Worm (Caenorhabditis elegans) whole organism, L1 larva: ENCODE results near the gene C03H5.5.

Experiments used
- C16A3.4 ChIP-seq: fragments of 150-350 bp; optimal IDR thresholded peaks from 2 replicates; lab custom pipeline; 2014; ENCODE audit warnings: missing biosample characterization, missing genetic modification characterization
- F16B12.6 ChIP-seq: fragments of 150-350 bp; optimal IDR thresholded peaks from 2 replicates; lab custom pipeline; 2014; ENCODE audit warnings: missing biosample characterization, missing genetic modification characterization
- aly-2 ChIP-seq: fragments of 150-350 bp; optimal IDR thresholded peaks from 2 replicates; lab custom pipeline; 2014; ENCODE audit warnings: missing biosample characterization, missing genetic modification characterization
- ama-1 ChIP-seq: fragments of 150-350 bp; optimal IDR thresholded peaks from 2 replicates; lab custom pipeline; 2014
- blmp-1 ChIP-seq: fragments of 150-350 bp; optimal IDR thresholded peaks from 2 replicates; lab custom pipeline; 2014; ENCODE audit warnings: missing biosample characterization, missing genetic modification characterization
- ceh-63 ChIP-seq: fragments of 200-800 bp; sonication (Bioruptor generic); optimal IDR thresholded peaks from 2 replicates; lab custom pipeline; 2018; ENCODE audit warnings: mild to moderate bottlenecking, missing genetic modification characterization, missing compliant biosample characterization
- ceh-82 ChIP-seq, 3 experiments: fragments of 150-350 bp in 1 of 3; sonication (generic microtip) in 2 of 3; optimal IDR thresholded peaks; 2 replicates each; lab custom pipeline; 2014 to 2017; ENCODE audit warnings: missing biosample characterization in 3 of 3, missing genetic modification characterization in 3 of 3
- ceh-88 ChIP-seq: fragments of 200-800 bp; sonication (Bioruptor generic); IDR thresholded peaks from 2 replicates; pipeline ENCODE4 v1.3.6; 2022; ENCODE audit warnings: missing genetic modification characterization, missing compliant biosample characterization
- ces-1 ChIP-seq: fragments of 150-350 bp; optimal IDR thresholded peaks from 2 replicates; lab custom pipeline; 2014; ENCODE audit warnings: missing biosample characterization, missing genetic modification reagents, missing genetic modification characterization
- dpl-1 ChIP-seq, 3 experiments: fragments of 150-350 bp in 2 of 3; sonication (generic microtip) in 1 of 3; optimal IDR thresholded peaks; 2 replicates each; lab custom pipeline; 2014 to 2017; ENCODE audit warnings: missing biosample characterization in 3 of 3, missing genetic modification characterization in 3 of 3, missing genetic modification reagents in 3 of 3
- dsc-1 ChIP-seq: sonication (generic microtip); optimal IDR thresholded peaks from 2 replicates; lab custom pipeline; 2016; ENCODE audit warnings: mild to moderate bottlenecking, missing genetic modification characterization, missing compliant biosample characterization
- efl-1 ChIP-seq, 4 experiments: fragments of 150-350 bp; optimal IDR thresholded peaks in 3 of 4; peaks in 1 of 4; 1 replicate in 1 of 4; 2 replicates in 3 of 4; lab custom pipeline; 2014; ENCODE audit warnings: missing biosample characterization in 2 of 4, missing genetic modification characterization in 2 of 4, missing genetic modification reagents in 2 of 4
- egl-27 ChIP-seq, 2 experiments: fragments of 150-350 bp in 1 of 2; sonication (generic microtip); optimal IDR thresholded peaks; 3 replicates each; lab custom pipeline; 2017 to 2018; ENCODE audit warnings: missing biosample characterization in 2 of 2, missing genetic modification characterization in 2 of 2, missing genetic modification reagents in 2 of 2
- elt-2 ChIP-seq: sonication (generic microtip); optimal IDR thresholded peaks from 2 replicates; lab custom pipeline; 2016; ENCODE audit warnings: missing genetic modification characterization, mild to moderate bottlenecking, inconsistent platforms, missing compliant biosample characterization, missing genetic modification reagents
- elt-3 ChIP-seq, 6 experiments: fragments of 150-350 bp in 1 of 6; sonication (generic microtip); optimal IDR thresholded peaks; 2 replicates each; lab custom pipeline; 2017 to 2018; ENCODE audit warnings: missing biosample characterization in 6 of 6, missing genetic modification characterization in 6 of 6, inconsistent platforms in 1 of 6
- ets-5 ChIP-seq: fragments of 200-800 bp; sonication (Bioruptor generic); IDR thresholded peaks from 2 replicates; pipeline ENCODE4 v1.3.6; 2022; ENCODE audit warnings: missing genetic modification characterization, missing compliant biosample characterization
- fkh-10 ChIP-seq: sonication (generic microtip); optimal IDR thresholded peaks from 2 replicates; lab custom pipeline; 2017; ENCODE audit warnings: missing biosample characterization, missing genetic modification reagents, missing genetic modification characterization
- grh-1 ChIP-seq: fragments of 200-800 bp; sonication (Bioruptor generic); IDR thresholded peaks from 2 replicates; pipeline ENCODE4 v1.3.6; 2022; ENCODE audit warnings: missing genetic modification reagents, missing genetic modification characterization, missing compliant biosample characterization
- hlh-4 ChIP-seq: sonication (generic microtip); optimal IDR thresholded peaks from 2 replicates; lab custom pipeline; 2016; ENCODE audit warnings: mild to moderate bottlenecking, missing genetic modification characterization, missing compliant biosample characterization
- isw-1 ChIP-seq: fragments of 200-800 bp; sonication (Bioruptor generic); IDR thresholded peaks from 2 replicates; pipeline ENCODE4 v1.3.6; 2022; ENCODE audit warnings: missing genetic modification characterization, missing compliant biosample characterization
- lin-14 ChIP-seq: fragments of 200-800 bp; sonication (Bioruptor generic); optimal IDR thresholded peaks from 2 replicates; lab custom pipeline; 2018; ENCODE audit warnings: mild to moderate bottlenecking, missing genetic modification characterization, moderate library complexity, missing compliant biosample characterization
- lin-35 ChIP-seq, 2 experiments: fragments of 150-350 bp; optimal IDR thresholded peaks; 2 replicates each; lab custom pipeline; 2014; ENCODE audit warnings: missing biosample characterization in 2 of 2, missing genetic modification characterization in 2 of 2, missing genetic modification reagents in 2 of 2
- lsy-2 ChIP-seq, 2 experiments: fragments of 150-350 bp; optimal IDR thresholded peaks; 2 replicates each; lab custom pipeline; 2014; ENCODE audit warnings: missing biosample characterization in 2 of 2, missing genetic modification characterization in 2 of 2
- mef-2 ChIP-seq: fragments of 150-350 bp; optimal IDR thresholded peaks from 2 replicates; lab custom pipeline; 2014; ENCODE audit warnings: missing biosample characterization, missing genetic modification characterization
- nhr-19 ChIP-seq: fragments of 200-800 bp; sonication (Bioruptor generic); conservative IDR thresholded peaks from 2 replicates; pipeline ENCODE4 v1.3.6; 2022; ENCODE audit warnings: missing genetic modification characterization, missing compliant biosample characterization
- nhr-20 ChIP-seq: sonication (generic microtip); optimal IDR thresholded peaks from 2 replicates; lab custom pipeline; 2016; ENCODE audit warnings: mild to moderate bottlenecking, missing genetic modification characterization, missing compliant biosample characterization
- nhr-237 ChIP-seq: fragments of 150-350 bp; optimal IDR thresholded peaks from 2 replicates; lab custom pipeline; 2014; ENCODE audit warnings: missing biosample characterization, missing genetic modification characterization
- nhr-28 ChIP-seq: fragments of 150-350 bp; optimal IDR thresholded peaks from 2 replicates; lab custom pipeline; 2014; ENCODE audit warnings: missing biosample characterization, missing genetic modification characterization
- nhr-76 ChIP-seq: sonication (generic microtip); optimal IDR thresholded peaks from 2 replicates; lab custom pipeline; 2017; ENCODE audit warnings: missing biosample characterization, missing genetic modification characterization
- nhr-84 ChIP-seq: sonication (generic microtip); optimal IDR thresholded peaks from 2 replicates; lab custom pipeline; 2017; ENCODE audit warnings: missing biosample characterization, missing genetic modification characterization
- nhr-90 ChIP-seq: sonication (generic microtip); optimal IDR thresholded peaks from 2 replicates; lab custom pipeline; 2016; ENCODE audit warnings: mild to moderate bottlenecking, missing genetic modification characterization, missing compliant biosample characterization; ENCODE audit not compliant: poor library complexity
- pag-3 ChIP-seq: sonication (generic microtip); optimal IDR thresholded peaks from 2 replicates; lab custom pipeline; 2017; ENCODE audit warnings: missing genetic modification characterization, mild to moderate bottlenecking, missing compliant biosample characterization, antibody characterized with exemption, borderline replicate concordance; ENCODE audit not compliant: insufficient read depth
- pax-3 ChIP-seq: fragments of 200-800 bp; sonication (Bioruptor generic); optimal IDR thresholded peaks from 2 replicates; lab custom pipeline; 2018; ENCODE audit warnings: mild to moderate bottlenecking, missing genetic modification characterization, moderate library complexity, missing compliant biosample characterization
- pqm-1 ChIP-seq: sonication (generic microtip); optimal IDR thresholded peaks from 3 replicates; lab custom pipeline; 2017; ENCODE audit warnings: missing biosample characterization, missing genetic modification characterization
- skn-1 ChIP-seq: fragments of 150-350 bp; optimal IDR thresholded peaks from 2 replicates; lab custom pipeline; 2014; ENCODE audit warnings: missing biosample characterization, missing genetic modification characterization
- snpc-4 ChIP-seq: fragments of 150-350 bp; optimal IDR thresholded peaks from 2 replicates; lab custom pipeline; 2014; ENCODE audit warnings: missing biosample characterization, missing genetic modification characterization
- sptf-1 ChIP-seq: fragments of 150-350 bp; optimal IDR thresholded peaks from 2 replicates; lab custom pipeline; 2014; ENCODE audit warnings: missing biosample characterization, missing genetic modification characterization
- sup-37 ChIP-seq: fragments of 200-800 bp; sonication (Bioruptor generic); optimal IDR thresholded peaks from 2 replicates; lab custom pipeline; 2018; ENCODE audit warnings: mild to moderate bottlenecking, missing genetic modification characterization, missing compliant biosample characterization
- tlp-1 ChIP-seq: fragments of 150-350 bp; optimal IDR thresholded peaks from 2 replicates; lab custom pipeline; 2014; ENCODE audit warnings: missing biosample characterization, missing genetic modification characterization
- unc-130 ChIP-seq: fragments of 150-350 bp; optimal IDR thresholded peaks from 2 replicates; lab custom pipeline; 2017; ENCODE audit warnings: missing biosample characterization, missing genetic modification characterization, inconsistent platforms
- unc-62 ChIP-seq: fragments of 150-350 bp; optimal IDR thresholded peaks from 2 replicates; lab custom pipeline; 2014; ENCODE audit warnings: missing biosample characterization, missing genetic modification reagents, missing genetic modification characterization
- zip-4 ChIP-seq: fragments of 200-800 bp; sonication (Bioruptor generic); optimal IDR thresholded peaks from 2 replicates; lab custom pipeline; 2018; ENCODE audit warnings: mild to moderate bottlenecking, missing genetic modification characterization, moderate library complexity, missing compliant biosample characterization
- ztf-11 ChIP-seq, 2 experiments: sonication (generic microtip); optimal IDR thresholded peaks; 2 replicates each; lab custom pipeline; 2016 to 2017; ENCODE audit warnings: missing genetic modification characterization in 2 of 2, missing biosample characterization in 1 of 2, missing compliant biosample characterization in 1 of 2
- ztf-4 ChIP-seq: fragments of 150-350 bp; optimal IDR thresholded peaks from 2 replicates; lab custom pipeline; 2014; ENCODE audit warnings: missing biosample characterization, missing genetic modification characterization

The C03H5.5 gene

ce11 chrII:399321-399720 lies 14.2 kb upstream of the C03H5.5 start, which contains the start of gene C03H5.6:
Gene C03H5.6, minus strand, starts transcription at chrII:399421.
- no peak for TF ChIP-seq sup-37 (GFP tag; lab: Kevin White, UChicago)
- TF ChIP-seq ceh-63 (GFP tag; lab: Kevin White, UChicago) = no peak
- no peak for TF ChIP-seq pax-3 (tag; lab: Kevin White, UChicago)
- no peak for TF ChIP-seq lin-35 (GFP tag; optimal IDR thresholded peaks at IDR 0.05; lab: Kevin White, UChicago)
- TF ChIP-seq elt-2 (tag; lab: Kevin White, UChicago) = no peak
- no peak for TF ChIP-seq grh-1 (GFP tag; lab: Robert Waterston, UW)
- TF ChIP-seq blmp-1 (tag; lab: Kevin White, UChicago) = no peak
- TF ChIP-seq ztf-4 (tag; lab: Kevin White, UChicago) = no peak
- no peak for TF ChIP-seq dpl-1 (GFP tag; optimal IDR thresholded peaks at IDR 0.05; lab: Kevin White, UChicago)
- no peak for TF ChIP-seq sptf-1 (tag; lab: Kevin White, UChicago)

ce11 chrII:388533-388932 lies 3.4 kb upstream of the C03H5.5 start, which contains the start of gene nstp-4:
Gene nstp-4, plus strand, starts transcription at chrII:388833.
- no peak for TF ChIP-seq mef-2
- TF ChIP-seq lin-35 (GFP tag; optimal IDR thresholded peaks at IDR 0.05; lab: Kevin White, UChicago) = no peak
- TF ChIP-seq nhr-237 (tag; lab: Kevin White, UChicago) = no peak
- no peak for TF ChIP-seq ces-1 (GFP tag; lab: Kevin White, UChicago)
- no peak for TF ChIP-seq snpc-4

ce11 chrII:387844-388355 lies 2.7 kb upstream of the C03H5.5 start:
- no peak for TF ChIP-seq lsy-2 (tag; optimal IDR thresholded peaks at IDR 0.05; lab: Kevin White, UChicago)
- peak; percentile 17 to 28 for TF ChIP-seq efl-1 (optimal IDR thresholded peaks at IDR 0.05; lab: Kevin White, UChicago)
- peak in 1 of 2 experiments; percentile 92 for TF ChIP-seq efl-1 (GFP tag; optimal IDR thresholded peaks at IDR 0.05 in 1 of 2; lab: Kevin White, UChicago)
- peak; percentile 1 for TF ChIP-seq F16B12.6
- peak; percentile 22 for TF ChIP-seq blmp-1 (tag; lab: Kevin White, UChicago)
- peak in 1 of 3 experiments; percentile 15 for TF ChIP-seq dpl-1 (GFP tag; optimal IDR thresholded peaks at IDR 0.05; lab: Kevin White, UChicago)

ce11 chrII:385957-386356 lies 799 bp upstream of the C03H5.5 start, which contains the start of gene C03H5.3:
Gene C03H5.3, plus strand, starts transcription at chrII:386088.
- TF ChIP-seq tlp-1 (tag; lab: Kevin White, UChicago) (no peak), elt-3 (tag; optimal IDR thresholded peaks at IDR 0.05; lab: Kevin White, UChicago) (no peak), fkh-10 (GFP tag; lab: Kevin White, UChicago) (no peak), nhr-76 (no peak), nhr-84 (tag; lab: Kevin White, UChicago) (no peak), ztf-11 (tag; optimal IDR thresholded peaks at IDR 0.05; lab: Kevin White, UChicago) (no peak), pax-3 (tag; lab: Kevin White, UChicago) (no peak), nhr-28 (tag; lab: Kevin White, UChicago) (no peak), ztf-4 (tag; lab: Kevin White, UChicago) (no peak), aly-2 (tag; lab: Kevin White, UChicago) (no peak), mef-2 (no peak), lin-35 (GFP tag; optimal IDR thresholded peaks at IDR 0.05; lab: Kevin White, UChicago) (peak; percentile 92 to 96), pag-3 (tag; lab: Kevin White, UChicago) (no peak), ets-5 (GFP tag; lab: Robert Waterston, UW) (no peak), egl-27 (tag; optimal IDR thresholded peaks at IDR 0.05; lab: Kevin White, UChicago) (no peak), isw-1 (peak; percentile 39), ceh-82 (tag; optimal IDR thresholded peaks at IDR 0.05; lab: Kevin White, UChicago) (peak; percentile 40 to 74 (median 65)), hlh-4 (tag; lab: Kevin White, UChicago) (no peak), C16A3.4 (peak; percentile 30), unc-130 (tag; lab: Kevin White, UChicago) (no peak), grh-1 (GFP tag; lab: Robert Waterston, UW) (no peak), nhr-90 (tag; lab: Kevin White, UChicago) (peak; percentile 28), ces-1 (GFP tag; lab: Kevin White, UChicago) (no peak), unc-62 (GFP tag; lab: Kevin White, UChicago) (no peak), ama-1 (no peak), ceh-88 (GFP tag; lab: Robert Waterston, UW) (no peak), efl-1 (optimal IDR thresholded peaks at IDR 0.05; lab: Kevin White, UChicago) (peak; percentile 96 to 99), efl-1 (GFP tag; optimal IDR thresholded peaks at IDR 0.05 in 1 of 2; lab: Kevin White, UChicago) (peak; percentile 96 to 99), snpc-4 (peak; percentile 34), dsc-1 (tag; lab: Kevin White, UChicago) (peak; percentile 46), nhr-19 (GFP tag; lab: Robert Waterston, UW) (peak; percentile 31; the same call in 1 of the 2 replicates), nhr-20 (peak; percentile 49), skn-1 (tag; lab: Kevin White, UChicago) (peak; percentile 58), zip-4 (no peak), lin-14 (GFP tag; lab: Kevin White, UChicago) (no peak), pqm-1 (tag; lab: Kevin White, UChicago) (no peak)
